Worm (Caenorhabditis elegans): ENCODE measurements around the gene nspc-12.

DNA sequence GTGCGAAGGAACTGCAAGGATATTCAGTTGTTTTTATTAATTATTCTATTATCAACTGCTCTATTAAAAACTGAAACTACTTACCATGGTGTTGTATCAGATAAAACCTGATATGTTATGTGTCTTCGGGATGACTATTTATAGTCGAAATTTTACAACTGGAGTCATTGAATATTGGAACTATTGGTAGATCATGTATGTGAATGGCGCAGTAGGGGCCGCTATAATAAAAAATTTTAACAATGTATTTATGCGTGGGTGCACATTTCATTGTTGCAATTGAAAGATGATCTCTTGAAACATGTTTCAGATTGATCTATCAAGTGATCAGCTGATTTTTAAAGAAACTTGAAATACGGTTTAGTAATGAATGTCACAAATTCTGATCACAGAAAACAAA lies 2.5 kb upstream of the nspc-12 start, which contains the start of gene nspc-14:
- TF ChIP-seq him-1 (tag; optimal IDR thresholded peaks at IDR 0.05) = no peak
- TF ChIP-seq dao-5 (tag; optimal IDR thresholded peaks at IDR 0.05) = no peak
- no peak for TF ChIP-seq W03F9.2 (tag; optimal IDR thresholded peaks at IDR 0.05)

Data from whole organism, L4/young adult.